Worm (Caenorhabditis elegans): ENCODE measurements around the gene T05A7.12.

The T05A7.12 gene

DNA sequence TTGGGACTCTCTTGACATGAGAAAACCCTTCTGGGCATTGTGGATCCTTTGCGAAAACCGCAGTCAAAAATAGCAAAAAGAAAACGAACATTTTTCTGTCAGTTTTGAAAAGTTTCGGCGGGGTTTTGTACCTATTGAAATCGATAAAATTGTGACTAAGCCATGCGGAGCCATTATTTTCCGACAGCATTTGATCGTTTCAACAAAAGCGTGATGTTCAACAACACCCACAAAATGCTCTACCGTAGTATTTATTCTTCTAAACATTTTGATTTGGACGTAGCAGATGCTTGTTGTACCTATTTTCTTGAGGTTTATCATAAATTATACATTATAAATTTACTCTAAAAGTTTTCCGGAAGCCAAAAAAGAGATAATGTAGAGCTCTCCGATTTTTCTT, 46.6 kb downstream of the T05A7.12 start, which contains the start of gene clec-136:
clec-136 (minus strand) TSS at position 101 of the 400 bp plus-strand sequence.
- TF ChIP-seq hlh-12 (tag; optimal IDR thresholded peaks at IDR 0.05) (no peak), nfyb-1 (GFP tag; IDR thresholded peaks at IDR 0.05) (no peak), ceh-91 (GFP tag; IDR thresholded peaks at IDR 0.05) (no peak), ztf-18 (tag; optimal IDR thresholded peaks at IDR 0.05) (no peak), hmg-1.2 (GFP tag; IDR thresholded peaks at IDR 0.05) (no peak), egl-44 (GFP tag; IDR thresholded peaks at IDR 0.05) (no peak), egrh-3 (GFP tag; IDR thresholded peaks at IDR 0.05) (no peak), cebp-1 (GFP tag; IDR thresholded peaks at IDR 0.05) (no peak), cebp-1 (tag; optimal IDR thresholded peaks at IDR 0.05) (no peak), lin-40 (tag; optimal IDR thresholded peaks at IDR 0.05) (no peak), zim-3 (tag; optimal IDR thresholded peaks at IDR 0.05) (no peak), hrde-1 (tag; optimal IDR thresholded peaks at IDR 0.05; ENCODE audit: borderline replicate concordance) (no peak), B0336.3 (GFP tag; IDR thresholded peaks at IDR 0.05) (no peak), egl-18 (GFP tag; IDR thresholded peaks at IDR 0.05) (no peak)

DNA sequence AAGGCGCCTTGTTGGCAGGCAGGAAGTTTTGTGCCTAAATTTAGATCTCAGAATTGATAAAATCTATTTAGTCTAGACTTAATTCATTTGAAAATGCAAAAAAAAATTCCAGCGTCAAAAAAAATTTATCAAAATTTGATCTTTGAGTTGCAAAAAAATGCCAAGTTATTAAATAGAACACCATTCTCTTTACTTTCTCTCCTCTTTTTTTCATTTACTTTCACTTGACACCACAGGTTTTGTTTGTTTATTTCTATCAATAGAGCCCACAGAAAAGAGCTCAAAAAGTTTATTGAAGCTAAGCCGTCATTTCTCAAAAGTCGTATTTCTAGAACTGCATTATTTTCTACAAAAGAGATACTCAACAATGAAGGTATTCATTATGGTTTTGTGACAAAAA, 50.4 kb downstream of the T05A7.12 start, which contains the start of gene pqn-35:
pqn-35 (plus strand) TSS at position 301 of the 400 bp plus-strand sequence.
- TF ChIP-seq lsy-27 (tag; optimal IDR thresholded peaks at IDR 0.05; ENCODE audit: borderline replicate concordance, insufficient read depth): no peak
- no peak for TF ChIP-seq nfya-1 (tag; optimal IDR thresholded peaks at IDR 0.05; ENCODE audit: borderline replicate concordance, insufficient read depth)
- TF ChIP-seq nfyb-1 (GFP tag; IDR thresholded peaks at IDR 0.05): no peak
- TF ChIP-seq dpff-1 (tag; optimal IDR thresholded peaks at IDR 0.05): no peak
- TF ChIP-seq K11D2.4 (GFP tag; IDR thresholded peaks at IDR 0.05): no peak
- no peak for TF ChIP-seq attf-3 (GFP tag; conservative IDR thresholded peaks at IDR 0.05)
- no peak for TF ChIP-seq cebp-2 (GFP tag; IDR thresholded peaks at IDR 0.05)
- TF ChIP-seq ets-4 (GFP tag; optimal IDR thresholded peaks at IDR 0.05): no peak
- TF ChIP-seq egl-18 (GFP tag; IDR thresholded peaks at IDR 0.05): no peak
- no peak for TF ChIP-seq nhr-179 (tag; optimal IDR thresholded peaks at IDR 0.05)
- no peak for TF ChIP-seq T07F8.4 (tag; optimal IDR thresholded peaks at IDR 0.05)
- no peak for TF ChIP-seq nhr-27 (tag; optimal IDR thresholded peaks at IDR 0.05)
- TF ChIP-seq madf-3 (GFP tag; IDR thresholded peaks at IDR 0.05): no peak
- TF ChIP-seq ceh-58 (GFP tag; IDR thresholded peaks at IDR 0.05): no peak
- TF ChIP-seq hmg-1.2 (GFP tag; IDR thresholded peaks at IDR 0.05): no peak
- no peak for TF ChIP-seq hmg-20 (GFP tag; IDR thresholded peaks at IDR 0.05)
- no peak for TF ChIP-seq C06A6.2 (GFP tag; conservative IDR thresholded peaks at IDR 0.05)
